Worm (Caenorhabditis elegans) whole organism, young adult: ENCODE results near the gene mtp-18.

Source experiments
- C17E4.6 ChIP-seq: fragments of 200-800 bp; sonication (Bioruptor generic); IDR thresholded peaks from 2 replicates; pipeline ENCODE4 v1.3.6; 2022; ENCODE audit warnings: missing genetic modification reagents, missing genetic modification characterization, missing compliant biosample characterization
- D2030.7 ChIP-seq: fragments of 200-800 bp; sonication (Bioruptor generic); IDR thresholded peaks from 2 replicates; pipeline ENCODE4 v1.3.6; 2022; ENCODE audit warnings: missing genetic modification reagents, missing genetic modification characterization, missing compliant biosample characterization
- F23B12.7 ChIP-seq: sonication (generic microtip); optimal IDR thresholded peaks from 2 replicates; lab custom pipeline; 2017; ENCODE audit warnings: missing genetic modification characterization, mild to moderate bottlenecking, missing compliant biosample characterization, antibody characterized with exemption, moderate library complexity; ENCODE audit not compliant: insufficient read depth
- F33H1.4 ChIP-seq: fragments of 200-800 bp; sonication (Bioruptor generic); IDR thresholded peaks from 2 replicates; pipeline ENCODE4 v1.3.6; 2022; ENCODE audit warnings: missing genetic modification reagents, missing genetic modification characterization, missing compliant biosample characterization
- F52B5.7 ChIP-seq: sonication (generic microtip); optimal IDR thresholded peaks from 2 replicates; lab custom pipeline; 2016; ENCODE audit warnings: mild to moderate bottlenecking, missing genetic modification characterization, missing compliant biosample characterization
- F55B11.4 ChIP-seq: sonication (generic microtip); optimal IDR thresholded peaks from 2 replicates; lab custom pipeline; 2016; ENCODE audit warnings: missing compliant biosample characterization, missing genetic modification characterization, borderline replicate concordance; ENCODE audit not compliant: insufficient read depth
- F57C9.4 ChIP-seq: sonication (generic microtip); optimal IDR thresholded peaks from 2 replicates; lab custom pipeline; 2017; ENCODE audit warnings: mild to moderate bottlenecking, missing genetic modification characterization, missing compliant biosample characterization
- T07F8.4 ChIP-seq: sonication (generic microtip); optimal IDR thresholded peaks from 2 replicates; lab custom pipeline; 2016; ENCODE audit warnings: mild to moderate bottlenecking, missing genetic modification characterization, moderate library complexity, missing compliant biosample characterization
- Y95B8A.8 ChIP-seq: fragments of 200-800 bp; sonication (Bioruptor generic); IDR thresholded peaks from 2 replicates; pipeline ENCODE4 v1.3.6; 2022; ENCODE audit warnings: missing genetic modification reagents, missing genetic modification characterization, missing compliant biosample characterization
- athp-1 ChIP-seq: sonication (generic microtip); optimal IDR thresholded peaks from 2 replicates; lab custom pipeline; 2017; ENCODE audit warnings: mild to moderate bottlenecking, missing genetic modification characterization, missing compliant biosample characterization
- attf-3 ChIP-seq: fragments of 200-800 bp; sonication (Bioruptor generic); conservative IDR thresholded peaks from 2 replicates; pipeline ENCODE4 v1.3.6; 2022; ENCODE audit warnings: missing genetic modification reagents, missing genetic modification characterization, missing compliant biosample characterization
- bed-1 ChIP-seq: fragments of 200-800 bp; sonication (Bioruptor generic); IDR thresholded peaks from 2 replicates; pipeline ENCODE4 v1.3.6; 2022; ENCODE audit warnings: missing genetic modification reagents, missing genetic modification characterization, missing compliant biosample characterization
- bed-2 ChIP-seq: fragments of 200-800 bp; sonication (Bioruptor generic); IDR thresholded peaks from 2 replicates; pipeline ENCODE4 v1.3.6; 2022; ENCODE audit warnings: missing genetic modification reagents, missing genetic modification characterization, missing compliant biosample characterization
- cebp-2 ChIP-seq: fragments of 200-800 bp; sonication (Bioruptor generic); IDR thresholded peaks from 2 replicates; pipeline ENCODE4 v1.3.6; 2022; ENCODE audit warnings: missing genetic modification characterization, missing compliant biosample characterization
- egl-18 ChIP-seq: fragments of 200-800 bp; sonication (Bioruptor generic); IDR thresholded peaks from 2 replicates; pipeline ENCODE4 v1.3.6; 2022; ENCODE audit warnings: missing genetic modification reagents, missing genetic modification characterization, missing compliant biosample characterization
- egl-44 ChIP-seq: fragments of 200-800 bp; sonication (Bioruptor generic); IDR thresholded peaks from 2 replicates; pipeline ENCODE4 v1.3.6; 2022; ENCODE audit warnings: missing genetic modification reagents, missing genetic modification characterization, missing compliant biosample characterization
- egrh-3 ChIP-seq: fragments of 200-800 bp; sonication (Bioruptor generic); IDR thresholded peaks from 2 replicates; pipeline ENCODE4 v1.3.6; 2022; ENCODE audit warnings: missing genetic modification reagents, missing genetic modification characterization, missing compliant biosample characterization
- ekl-4 ChIP-seq: fragments of 200-800 bp; sonication (Bioruptor generic); IDR thresholded peaks from 2 replicates; pipeline ENCODE4 v1.3.6; 2022; ENCODE audit warnings: missing genetic modification reagents, missing genetic modification characterization, missing compliant biosample characterization
- fkh-3 ChIP-seq: sonication (generic microtip); optimal IDR thresholded peaks from 2 replicates; lab custom pipeline; 2016; ENCODE audit warnings: mild to moderate bottlenecking, missing genetic modification characterization, missing compliant biosample characterization
- hsf-1 ChIP-seq: fragments of 200-800 bp; sonication (Bioruptor generic); IDR thresholded peaks from 2 replicates; pipeline ENCODE4 v1.3.6; 2022; ENCODE audit warnings: missing genetic modification reagents, missing genetic modification characterization, missing compliant biosample characterization
- let-607 ChIP-seq, 2 experiments: fragments of 200-800 bp in 1 of 2; sonication (Bioruptor generic) in 1 of 2; sonication (generic microtip) in 1 of 2; optimal IDR thresholded peaks; 2 replicates each; lab custom pipeline; 2016 to 2018; ENCODE audit warnings: mild to moderate bottlenecking in 2 of 2, missing compliant biosample characterization in 2 of 2, missing genetic modification characterization in 2 of 2, moderate library complexity in 2 of 2, missing genotype in 1 of 2
- lir-1 ChIP-seq: fragments of 200-800 bp; sonication (Bioruptor generic); conservative IDR thresholded peaks from 2 replicates; pipeline ENCODE4 v1.3.6; 2022; ENCODE audit warnings: missing genetic modification reagents, missing genetic modification characterization, missing compliant biosample characterization
- madf-6 ChIP-seq: fragments of 200-800 bp; sonication (Bioruptor generic); IDR thresholded peaks from 2 replicates; pipeline ENCODE4 v1.3.6; 2022; ENCODE audit warnings: missing genetic modification reagents, missing genetic modification characterization, missing compliant biosample characterization
- madf-8 ChIP-seq: fragments of 200-800 bp; sonication (Bioruptor generic); conservative IDR thresholded peaks from 2 replicates; pipeline ENCODE4 v1.3.6; 2022; ENCODE audit warnings: missing genetic modification reagents, missing genetic modification characterization, missing compliant biosample characterization
- mes-4 ChIP-seq: sonication (generic microtip); optimal IDR thresholded peaks from 2 replicates; lab custom pipeline; 2016; ENCODE audit warnings: missing genotype, missing genetic modification characterization, missing compliant biosample characterization
- mxl-1 ChIP-seq: sonication (generic microtip); optimal IDR thresholded peaks from 2 replicates; lab custom pipeline; 2016; ENCODE audit warnings: missing genetic modification characterization, missing compliant biosample characterization
- nfya-2 ChIP-seq: fragments of 200-800 bp; sonication (Bioruptor generic); IDR thresholded peaks from 2 replicates; pipeline ENCODE4 v1.3.6; 2022; ENCODE audit warnings: missing genetic modification reagents, missing genetic modification characterization, missing compliant biosample characterization
- nhr-120 ChIP-seq: fragments of 200-800 bp; sonication (Bioruptor generic); IDR thresholded peaks from 2 replicates; pipeline ENCODE4 v1.3.6; 2022; ENCODE audit warnings: missing genetic modification characterization, missing compliant biosample characterization
- nhr-80 ChIP-seq: sonication (generic microtip); optimal IDR thresholded peaks from 2 replicates; lab custom pipeline; 2016; ENCODE audit warnings: missing genetic modification characterization, missing compliant biosample characterization
- pbrm-1 ChIP-seq: fragments of 200-800 bp; sonication (Bioruptor generic); IDR thresholded peaks from 2 replicates; pipeline ENCODE4 v1.3.6; 2022; ENCODE audit warnings: missing genetic modification reagents, missing genetic modification characterization, missing compliant biosample characterization
- snpc-1.3 ChIP-seq: sonication (generic microtip); optimal IDR thresholded peaks from 2 replicates; lab custom pipeline; 2017; ENCODE audit warnings: missing genetic modification characterization, mild to moderate bottlenecking, missing compliant biosample characterization, antibody characterized with exemption, moderate library complexity, missing genotype, missing genetic modification reagents; ENCODE audit not compliant: insufficient read depth
- sptf-2 ChIP-seq: fragments of 200-800 bp; sonication (Bioruptor generic); optimal IDR thresholded peaks from 2 replicates; lab custom pipeline; 2018; ENCODE audit warnings: mild to moderate bottlenecking, missing genetic modification characterization, missing compliant biosample characterization
- tbp1 ChIP-seq: fragments of 200-800 bp; sonication (Bioruptor generic); optimal IDR thresholded peaks from 2 replicates; lab custom pipeline; 2018; ENCODE audit warnings: mild to moderate bottlenecking, missing genetic modification characterization, missing compliant biosample characterization
- unc-130 ChIP-seq: sonication (generic microtip); optimal IDR thresholded peaks from 2 replicates; lab custom pipeline; 2016; ENCODE audit warnings: missing genetic modification reagents, missing genetic modification characterization, missing compliant biosample characterization
- unc-62 ChIP-seq: fragments of 150-350 bp; optimal IDR thresholded peaks from 2 replicates; lab custom pipeline; 2014; ENCODE audit warnings: missing biosample characterization, missing genetic modification reagents, missing genetic modification characterization
- zfh-2 ChIP-seq: fragments of 200-800 bp; sonication (Bioruptor generic); conservative IDR thresholded peaks from 2 replicates; pipeline ENCODE4 v1.3.6; 2022; ENCODE audit warnings: missing genetic modification reagents, missing genetic modification characterization, missing compliant biosample characterization
- ztf-25 ChIP-seq: fragments of 200-800 bp; sonication (Bioruptor generic); IDR thresholded peaks from 2 replicates; pipeline ENCODE4 v1.3.6; 2022; ENCODE audit warnings: missing genetic modification reagents, missing genetic modification characterization, missing compliant biosample characterization
- ztf-26 ChIP-seq: sonication (generic microtip); optimal IDR thresholded peaks from 2 replicates; lab custom pipeline; 2017; ENCODE audit warnings: missing genetic modification characterization, missing compliant biosample characterization
- ztf-3 ChIP-seq: fragments of 200-800 bp; sonication (Bioruptor generic); optimal IDR thresholded peaks from 2 replicates; lab custom pipeline; 2018; ENCODE audit warnings: mild to moderate bottlenecking, missing genetic modification characterization, missing compliant biosample characterization
- ztf-6 ChIP-seq: fragments of 200-800 bp; sonication (Bioruptor generic); IDR thresholded peaks from 2 replicates; pipeline ENCODE4 v1.3.6; 2022; ENCODE audit warnings: missing genetic modification reagents, missing genetic modification characterization, missing compliant biosample characterization

The mtp-18 gene

ce11 chrX:6189955-6190354, 16.2 kb downstream of the mtp-18 start, which contains the start of gene T13C5.9:
Gene T13C5.9, plus strand, starts transcription at chrX:6190255.
- no peak for TF ChIP-seq egl-18 (GFP tag; lab: Robert Waterston, UW)
- TF ChIP-seq ekl-4 = no peak
- no peak for TF ChIP-seq D2030.7
- no peak for TF ChIP-seq attf-3 (GFP tag; lab: Robert Waterston, UW)
- TF ChIP-seq Y95B8A.8 (GFP tag; lab: Robert Waterston, UW) = no peak
- no peak for TF ChIP-seq egl-44 (GFP tag; lab: Robert Waterston, UW)
- TF ChIP-seq madf-6 (GFP tag; lab: Robert Waterston, UW) = no peak
- TF ChIP-seq egrh-3 = no peak
- no peak for TF ChIP-seq F23B12.7 (tag; lab: Kevin White, UChicago)
- TF ChIP-seq let-607 (tag; optimal IDR thresholded peaks at IDR 0.05; lab: Kevin White, UChicago) = no peak
- no peak for TF ChIP-seq sptf-2 (GFP tag; lab: Kevin White, UChicago)
- TF ChIP-seq nhr-120 = no peak
- no peak for TF ChIP-seq pbrm-1 (GFP tag; lab: Robert Waterston, UW)
- no peak for TF ChIP-seq athp-1 (tag; lab: Kevin White, UChicago)

ce11 chrX:6187848-6188247, 18.4 kb downstream of the mtp-18 start, which contains the start of gene T13C5.10:
Gene T13C5.10, plus strand, starts transcription at chrX:6188148.
- no peak for TF ChIP-seq unc-130 (GFP tag; lab: Kevin White, UChicago)
- TF ChIP-seq athp-1 (tag; lab: Kevin White, UChicago) = no peak
- TF ChIP-seq bed-1 (GFP tag; lab: Robert Waterston, UW) = no peak
- no peak for TF ChIP-seq F33H1.4 (GFP tag; lab: Robert Waterston, UW)
- TF ChIP-seq tbp1 = no peak
- no peak for TF ChIP-seq F57C9.4 (tag; lab: Kevin White, UChicago)

- TF ChIP-seq ztf-25 (GFP tag; lab: Robert Waterston, UW) = no peak
- TF ChIP-seq nhr-120 = no peak
- TF ChIP-seq mes-4 (tag; lab: Kevin White, UChicago) = no peak
- TF ChIP-seq unc-62 = no peak
- TF ChIP-seq F52B5.7 = no peak
- no peak for TF ChIP-seq C17E4.6
- no peak for TF ChIP-seq cebp-2 (GFP tag; lab: Robert Waterston, UW)
- TF ChIP-seq snpc-1.3 (tag; lab: Kevin White, UChicago) = no peak
- TF ChIP-seq T07F8.4 (tag; lab: Kevin White, UChicago) = no peak
- no peak for TF ChIP-seq bed-2 (GFP tag; lab: Robert Waterston, UW)
- no peak for TF ChIP-seq ztf-6 (GFP tag; lab: Robert Waterston, UW)
- TF ChIP-seq fkh-3 (tag; lab: Kevin White, UChicago) = no peak
- TF ChIP-seq lir-1 (GFP tag; lab: Robert Waterston, UW) = no peak
- no peak for TF ChIP-seq ztf-26 (tag; lab: Kevin White, UChicago)
- no peak for TF ChIP-seq nhr-80 (tag; lab: Kevin White, UChicago)
- no peak for TF ChIP-seq F55B11.4 (tag; lab: Kevin White, UChicago)
Measured at ce11 chrX:6184709-6185108, 21.5 kb downstream of the mtp-18 start, which contains the start of gene T13C5.2. Gene T13C5.2, plus strand, starts transcription at chrX:6185009.

- no peak for TF ChIP-seq F55B11.4 (tag; lab: Kevin White, UChicago)
- TF ChIP-seq F57C9.4 (tag; lab: Kevin White, UChicago) = no peak
- TF ChIP-seq F33H1.4 (GFP tag; lab: Robert Waterston, UW) = no peak
- no peak for TF ChIP-seq ztf-3
- no peak for TF ChIP-seq unc-130 (GFP tag; lab: Kevin White, UChicago)
- no peak for TF ChIP-seq hsf-1 (GFP tag; lab: Robert Waterston, UW)
- TF ChIP-seq nfya-2 = no peak
- no peak for TF ChIP-seq zfh-2 (GFP tag; lab: Robert Waterston, UW)
- TF ChIP-seq ekl-4 = no peak
- TF ChIP-seq mxl-1 (tag; lab: Kevin White, UChicago) = no peak
- no peak for TF ChIP-seq madf-8 (GFP tag; lab: Robert Waterston, UW)
- TF ChIP-seq unc-62 = no peak
Measured at ce11 chrX:6180293-6180692, 25.9 kb downstream of the mtp-18 start, which contains the start of gene T13C5.7. Gene T13C5.7, plus strand, starts transcription at chrX:6180593.
